Worm (Caenorhabditis elegans): ENCODE data around the gene R07E5.15.
"Not testable (repeated sequence)": the region's sequence is repeated elsewhere in the genome, so short reads cannot be mapped to it uniquely, and the experiment has no call there.

DNA sequence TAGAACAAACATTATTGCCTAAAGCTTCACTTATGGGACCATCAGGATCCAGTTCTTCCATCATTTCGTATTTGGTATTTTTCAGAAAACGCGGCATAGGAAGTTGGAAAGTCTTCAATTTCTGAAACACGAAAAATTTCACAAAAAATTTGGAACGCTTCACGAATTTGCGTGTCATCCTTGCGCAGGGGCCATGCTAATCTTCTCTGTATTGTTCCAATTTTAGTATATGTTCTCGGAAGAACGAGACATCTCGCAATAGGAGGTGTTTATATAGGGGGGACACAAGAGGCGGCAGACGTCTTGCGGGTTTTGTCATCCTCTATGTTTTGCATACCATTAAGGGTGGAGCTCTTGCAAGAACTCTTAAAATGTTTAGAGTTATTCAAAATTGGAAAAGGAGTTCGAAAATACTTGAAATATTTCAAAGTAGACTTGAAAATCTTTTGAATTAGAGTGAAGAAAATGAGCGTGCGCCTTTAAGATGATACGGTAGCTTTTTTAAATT lies 25.5 kb downstream of the R07E5.15 start:
- not testable (repeated sequence) for TF ChIP-seq mab-5 (tag; optimal IDR thresholded peaks at IDR 0.05); unc-62 (GFP tag; optimal IDR thresholded peaks at IDR 0.05)
- TF ChIP-seq bed-3 (GFP tag; optimal IDR thresholded peaks at IDR 0.05), result peak; percentile 52
